Fruit fly (Drosophila melanogaster) whole organism, wandering third instar larva: ENCODE measurements around the gene CG31068.
A peak's percentile ranks its signal among the peaks of the same experiment; 100 is the strongest.

Experiments used
- Abd-B ChIP-seq: fragments of >200 bp; optimal IDR thresholded peaks from 2 replicates; lab custom pipeline; 2017; ENCODE audit warnings: missing biosample characterization, missing genetic modification characterization
- CG32264 ChIP-seq: fragments of 200-800 bp; sonication (Bioruptor generic); optimal IDR thresholded peaks from 2 replicates; lab custom pipeline; 2016; ENCODE audit warnings: missing biosample characterization, missing genetic modification characterization
- CG9705 ChIP-seq: fragments of 200-800 bp; sonication (Bioruptor generic); optimal IDR thresholded peaks from 2 replicates; lab custom pipeline; 2018; ENCODE audit warnings: missing biosample characterization, mild to moderate bottlenecking, missing genetic modification characterization
- CrebA ChIP-seq: fragments of 200-800 bp; sonication (Bioruptor generic); optimal IDR thresholded peaks from 2 replicates; lab custom pipeline; 2016; ENCODE audit warnings: missing biosample characterization, mild to moderate bottlenecking, missing genetic modification characterization, borderline replicate concordance
- Dfd ChIP-seq: fragments of >200 bp; optimal IDR thresholded peaks from 2 replicates; lab custom pipeline; 2017; ENCODE audit warnings: missing biosample characterization, missing genetic modification characterization
- Dif ChIP-seq: fragments of 200-275, 200-300 bp; sonication (Bioruptor generic); optimal IDR thresholded peaks from 2 replicates; lab custom pipeline; 2018; ENCODE audit warnings: missing biosample characterization, missing genetic modification characterization; ENCODE audit not compliant: partially characterized antibody
- GATAd ChIP-seq: sonication (Bioruptor generic); optimal IDR thresholded peaks from 2 replicates; lab custom pipeline; 2016; ENCODE audit warnings: missing biosample characterization, missing genetic modification characterization
- HLH106 ChIP-seq: fragments of 200-800 bp; optimal IDR thresholded peaks from 3 replicates; lab custom pipeline; 2019; ENCODE audit warnings: missing biosample characterization, mild to moderate bottlenecking, missing genetic modification characterization, moderate library complexity
- Hnf4 ChIP-seq: fragments of 200-800 bp; sonication (Bioruptor generic); optimal IDR thresholded peaks from 2 replicates; lab custom pipeline; 2016; ENCODE audit warnings: missing biosample characterization, mild to moderate bottlenecking, missing genetic modification characterization
- Hr78 ChIP-seq: fragments of >200 bp; optimal IDR thresholded peaks from 2 replicates; lab custom pipeline; 2017; ENCODE audit warnings: missing biosample characterization, missing genetic modification characterization
- Hr83 ChIP-seq: fragments of 200-300 bp; sonication (Bioruptor generic); optimal IDR thresholded peaks from 2 replicates; lab custom pipeline; 2016; ENCODE audit warnings: missing biosample characterization, mild to moderate bottlenecking, missing genetic modification characterization, moderate library complexity; ENCODE audit not compliant: poor library complexity, severe bottlenecking
- Jra ChIP-seq: sonication (Bioruptor generic); optimal IDR thresholded peaks from 2 replicates; lab custom pipeline; 2016; ENCODE audit warnings: missing biosample characterization, missing genetic modification characterization
- Mio ChIP-seq: sonication (Bioruptor generic); optimal IDR thresholded peaks from 2 replicates; lab custom pipeline; 2016; ENCODE audit warnings: missing biosample characterization, missing genetic modification characterization
- Myc ChIP-seq: fragments of >200 bp; optimal IDR thresholded peaks from 2 replicates; lab custom pipeline; 2017
- N ChIP-seq: fragments of >200 bp; optimal IDR thresholded peaks from 2 replicates; lab custom pipeline; 2018; ENCODE audit warnings: missing biosample characterization, missing external identifiers, missing genetic modification characterization
- OdsH ChIP-seq: fragments of 200-800 bp; sonication (Bioruptor generic); optimal IDR thresholded peaks from 2 replicates; lab custom pipeline; 2016; ENCODE audit warnings: missing biosample characterization, mild to moderate bottlenecking, missing genetic modification characterization
- Rel ChIP-seq, 2 experiments: fragments of 200-800 bp; sonication (Bioruptor generic) in 1 of 2; optimal IDR thresholded peaks; 2 replicates in 1 of 2; 3 replicates in 1 of 2; lab custom pipeline; 2016 to 2019; ENCODE audit warnings: mild to moderate bottlenecking in 2 of 2, missing biosample characterization in 2 of 2, missing genetic modification characterization in 2 of 2, moderate library complexity in 1 of 2
- Sp1 ChIP-seq: fragments of 200-800 bp; sonication (Bioruptor generic); optimal IDR thresholded peaks from 3 replicates; lab custom pipeline; 2019; ENCODE audit warnings: missing biosample characterization, mild to moderate bottlenecking, missing genetic modification characterization, moderate library complexity
- br ChIP-seq: fragments of 200-800 bp; sonication (Bioruptor generic); optimal IDR thresholded peaks from 2 replicates; lab custom pipeline; 2016; ENCODE audit warnings: missing biosample characterization, missing genetic modification characterization
- brk ChIP-seq: fragments of 200-800 bp; sonication (Bioruptor generic); optimal IDR thresholded peaks from 2 replicates; lab custom pipeline; 2016; ENCODE audit warnings: missing biosample characterization, mild to moderate bottlenecking, missing genetic modification characterization
- dl ChIP-seq, 2 experiments: fragments of 175-275, 200-275 bp in 1 of 2; fragments of 200-275 bp in 1 of 2; sonication (Bioruptor generic); optimal IDR thresholded peaks; lab custom pipeline; 2018; ENCODE audit warnings: mild to moderate bottlenecking in 2 of 2, missing biosample characterization in 2 of 2, missing genetic modification characterization in 2 of 2, moderate library complexity in 2 of 2; ENCODE audit not compliant: partially characterized antibody in 2 of 2, insufficient read depth in 1 of 2
- dmrt93B ChIP-seq: fragments of 200-800 bp; sonication (Bioruptor generic); optimal IDR thresholded peaks from 2 replicates; lab custom pipeline; 2018; ENCODE audit warnings: missing biosample characterization, mild to moderate bottlenecking, missing genetic modification characterization
- dsf ChIP-seq: sonication (Bioruptor generic); optimal IDR thresholded peaks from 2 replicates; lab custom pipeline; 2016; ENCODE audit warnings: missing biosample characterization, missing genetic modification characterization, borderline replicate concordance
- ey ChIP-seq: fragments of 200-800 bp; sonication (Bioruptor generic); optimal IDR thresholded peaks from 2 replicates; lab custom pipeline; 2016; ENCODE audit warnings: missing biosample characterization, missing genetic modification characterization
- foxo ChIP-seq, 2 experiments: fragments of 200-800 bp; sonication (Bioruptor generic); optimal IDR thresholded peaks; 2 replicates in 1 of 2; 3 replicates in 1 of 2; lab custom pipeline; 2016 to 2017; ENCODE audit warnings: missing biosample characterization in 2 of 2, missing genetic modification characterization in 2 of 2
- fru ChIP-seq: fragments of 200-800 bp; sonication (Bioruptor generic); optimal IDR thresholded peaks from 3 replicates; lab custom pipeline; 2016; ENCODE audit warnings: missing biosample characterization, mild to moderate bottlenecking, missing genetic modification characterization
- h ChIP-seq: fragments of 200-800 bp; sonication (Bioruptor generic); optimal IDR thresholded peaks from 3 replicates; lab custom pipeline; 2016; ENCODE audit warnings: missing biosample characterization, mild to moderate bottlenecking, missing genetic modification characterization
- jim ChIP-seq: fragments of 175-275, 200-325 bp; sonication (Bioruptor generic); optimal IDR thresholded peaks from 2 replicates; lab custom pipeline; 2016; ENCODE audit warnings: missing biosample characterization, mild to moderate bottlenecking, missing genetic modification characterization
- lola ChIP-seq: fragments of >200 bp; optimal IDR thresholded peaks from 2 replicates; lab custom pipeline; 2017; ENCODE audit warnings: missing biosample characterization, missing genetic modification characterization
- pan ChIP-seq: fragments of >200 bp; optimal IDR thresholded peaks from 2 replicates; lab custom pipeline; 2017
- psq ChIP-seq: fragments of 200-800 bp; sonication (Bioruptor generic); optimal IDR thresholded peaks from 3 replicates; lab custom pipeline; 2017; ENCODE audit warnings: missing biosample characterization, mild to moderate bottlenecking, missing genetic modification characterization, moderate library complexity
- rgr ChIP-seq: fragments of 200-800 bp; sonication (Bioruptor generic); optimal IDR thresholded peaks from 3 replicates; lab custom pipeline; 2016; ENCODE audit warnings: missing biosample characterization, mild to moderate bottlenecking, missing genetic modification characterization
- sage ChIP-seq: fragments of 200-800 bp; sonication (Bioruptor generic); optimal IDR thresholded peaks from 2 replicates; lab custom pipeline; 2016; ENCODE audit warnings: missing biosample characterization, mild to moderate bottlenecking, missing genetic modification characterization
- sv ChIP-seq: fragments of 200-800 bp; sonication (Bioruptor generic); optimal IDR thresholded peaks from 3 replicates; lab custom pipeline; 2016; ENCODE audit warnings: missing biosample characterization, missing genetic modification characterization
- tai ChIP-seq: sonication (Bioruptor generic); optimal IDR thresholded peaks from 2 replicates; lab custom pipeline; 2016; ENCODE audit warnings: missing biosample characterization, missing genetic modification characterization
- usp ChIP-seq: fragments of >200 bp; optimal IDR thresholded peaks from 2 replicates; lab custom pipeline; 2017; ENCODE audit warnings: missing biosample characterization, missing genetic modification characterization
- woc ChIP-seq: sonication (Bioruptor generic); optimal IDR thresholded peaks from 2 replicates; lab custom pipeline; 2016; ENCODE audit warnings: missing biosample characterization, mild to moderate bottlenecking, missing genetic modification characterization

Gene CG31068

DNA sequence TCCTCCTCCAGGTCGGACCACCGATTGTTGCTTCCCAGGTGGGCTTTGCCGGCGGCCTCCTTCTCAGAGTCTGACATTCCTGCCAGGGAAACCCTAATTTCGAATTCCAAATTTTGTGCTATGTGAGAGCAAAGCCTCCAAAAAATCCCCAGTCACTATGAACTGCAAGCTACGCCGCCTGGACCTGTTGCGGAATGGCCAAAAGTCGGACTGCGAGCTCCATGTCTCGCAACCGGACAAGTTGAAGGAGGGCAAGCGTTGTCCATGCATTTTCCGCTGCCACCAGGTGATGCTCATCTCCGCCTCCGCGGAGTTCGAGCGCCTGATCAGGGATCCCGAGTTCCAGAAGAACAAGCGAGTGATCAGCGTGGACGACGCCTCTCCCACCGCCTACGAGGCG is 31.8 kb downstream of the CG31068 start, which contains the start of the genes CG14262 and CG14260:
Gene CG14262 (minus strand): TSS at position 101 of the 400 bp plus-strand sequence.
Gene CG14260 (plus strand): TSS at position 128 of the 400 bp plus-strand sequence.
- TF ChIP-seq CG9705 (GFP tag; lab: Kevin White, UChicago) = no peak
- TF ChIP-seq Sp1 (GFP tag; lab: Kevin White, UChicago) = no peak
- no peak for TF ChIP-seq Dfd (GFP tag; lab: Kevin White, UChicago)
- TF ChIP-seq Rel (GFP tag; optimal IDR thresholded peaks at IDR 0.05; lab: Kevin White, UChicago) = no peak
- no peak for TF ChIP-seq Rel (tag; optimal IDR thresholded peaks at IDR 0.05; lab: Kevin White, UChicago)
- TF ChIP-seq OdsH (GFP tag; lab: Kevin White, UChicago) = no peak
- no peak for TF ChIP-seq rgr
- TF ChIP-seq HLH106 = no peak
- no peak for TF ChIP-seq brk (GFP tag; lab: Kevin White, UChicago)
- TF ChIP-seq Jra (GFP tag; lab: Kevin White, UChicago) = no peak
- TF ChIP-seq CG32264 = no peak

DNA sequence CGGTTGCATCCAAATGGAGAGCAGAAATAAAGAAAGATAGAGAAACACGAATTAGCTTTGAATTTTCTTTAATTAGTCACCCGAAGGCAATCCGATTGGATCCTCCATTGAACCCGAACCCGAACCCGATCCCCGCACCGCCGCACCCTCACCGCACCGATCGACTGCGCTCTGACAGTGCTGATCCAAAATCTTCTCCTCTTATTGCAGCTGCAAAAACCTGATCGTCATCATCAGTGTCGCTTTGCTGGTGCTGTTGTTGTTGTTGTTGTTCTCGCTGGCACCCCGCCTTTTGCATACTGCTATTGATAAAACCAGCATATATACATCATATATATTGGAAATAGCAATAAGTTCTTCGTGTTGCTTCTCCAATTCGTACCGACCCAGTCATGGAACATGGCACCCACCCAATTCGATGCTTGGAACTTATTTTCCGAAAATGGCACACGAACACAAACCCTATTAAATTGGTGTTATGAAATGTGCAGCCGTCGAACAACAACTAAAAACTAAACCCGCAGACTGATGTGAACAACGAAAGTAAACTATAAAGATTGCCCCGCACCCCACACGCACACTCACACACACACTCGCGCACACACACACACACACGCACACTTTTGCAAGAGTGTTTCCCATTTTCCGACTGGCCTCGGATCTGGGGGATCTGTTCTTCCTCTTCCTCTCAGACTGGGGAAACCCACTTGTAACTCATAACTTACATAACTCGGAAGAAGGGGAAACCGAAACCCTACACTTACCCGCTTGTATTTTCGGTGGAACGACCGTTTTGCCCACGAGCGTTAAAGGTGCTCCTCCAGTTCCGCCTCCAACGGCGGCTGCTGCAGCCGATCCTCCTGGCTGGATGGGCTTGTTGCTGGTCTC is 37.1 kb downstream of the CG31068 start:
- TF ChIP-seq GATAd (GFP tag; lab: Kevin White, UChicago) = no peak
- TF ChIP-seq Rel (GFP tag; optimal IDR thresholded peaks at IDR 0.05; lab: Kevin White, UChicago) = no peak
- TF ChIP-seq Rel (tag; optimal IDR thresholded peaks at IDR 0.05; lab: Kevin White, UChicago) = peak; percentile 78
- TF ChIP-seq sv (GFP tag; lab: Kevin White, UChicago) = no peak

DNA sequence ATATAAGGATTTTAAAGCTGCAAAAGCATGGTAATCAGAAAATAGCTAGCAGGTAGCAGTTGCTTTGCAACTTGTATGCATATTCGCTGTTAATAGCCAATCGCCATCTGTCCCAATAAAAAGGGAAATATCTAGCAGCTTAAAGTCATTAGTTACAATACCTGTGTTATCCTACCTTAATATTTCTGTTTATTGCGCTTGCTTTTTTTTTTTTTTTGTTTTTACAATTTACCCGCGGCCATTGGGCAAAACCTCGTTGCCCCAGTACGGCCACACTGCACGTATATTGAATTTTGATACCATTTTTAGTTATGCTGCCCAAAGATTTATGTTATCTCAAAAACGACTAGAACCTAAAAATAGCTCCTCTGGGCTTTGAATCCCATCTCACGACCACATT is 38.7 kb downstream of the CG31068 start:
- TF ChIP-seq ey = no peak
- TF ChIP-seq jim (GFP tag; lab: Kevin White, UChicago) = peak; percentile 56
- peak; percentile 2 for TF ChIP-seq Myc (lab: Kevin White, UChicago)
- no peak for TF ChIP-seq Sp1 (GFP tag; lab: Kevin White, UChicago)
- TF ChIP-seq woc (GFP tag; lab: Kevin White, UChicago) = no peak

DNA sequence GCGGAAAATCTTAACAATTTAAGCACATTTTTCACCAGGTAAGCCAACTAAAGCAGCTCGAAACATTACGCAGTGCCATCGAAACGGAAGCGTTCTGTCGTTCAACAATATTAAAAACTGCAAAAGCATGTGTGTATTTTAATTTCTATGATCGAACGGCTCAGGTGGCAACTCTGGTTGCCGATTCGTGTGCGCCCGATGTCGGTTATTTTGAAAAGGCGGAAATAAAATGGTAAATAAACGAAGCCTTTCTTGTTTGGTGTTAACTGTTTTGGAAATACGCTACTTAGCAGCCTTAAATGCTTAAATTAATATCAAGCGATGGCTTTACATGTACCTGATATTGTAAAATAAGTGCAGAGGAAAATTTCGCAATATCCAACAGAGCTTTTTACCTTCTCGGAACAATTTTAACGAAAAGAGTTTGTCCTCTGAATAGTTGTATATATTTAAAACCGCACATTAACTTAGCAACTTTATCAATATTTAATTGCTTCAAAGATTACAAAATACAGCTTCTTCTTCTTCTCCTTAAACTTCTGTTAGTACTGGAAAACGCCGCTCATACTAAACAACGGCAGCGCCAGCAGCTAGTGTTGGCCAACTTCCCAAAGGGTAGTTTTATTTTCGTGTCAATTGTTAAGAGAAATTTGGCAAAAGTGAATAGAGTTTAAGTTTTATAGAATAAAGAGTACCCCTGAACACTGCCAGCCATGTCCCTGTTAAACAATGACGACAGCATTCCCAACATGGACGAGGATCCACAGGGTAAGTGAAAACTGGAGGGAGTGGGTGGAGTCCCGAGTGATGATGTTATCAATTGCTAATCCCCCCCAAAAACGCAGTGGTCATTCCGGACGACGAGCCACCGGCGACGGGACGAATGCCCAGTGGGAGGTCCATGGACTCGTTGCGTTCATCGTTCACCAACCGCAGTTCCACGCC is 39.9 kb downstream of the CG31068 start, which contains the start of gene CG5934:
Gene CG5934 (plus strand): TSS at position 588 of the 945 bp plus-strand sequence.
- TF ChIP-seq pan = no peak
- TF ChIP-seq Mio (GFP tag; lab: Kevin White, UChicago) = no peak
- TF ChIP-seq sage (GFP tag; lab: Kevin White, UChicago) = no peak
- no peak for TF ChIP-seq dl (GFP tag; optimal IDR thresholded peaks at IDR 0.05; lab: Kevin White, UChicago; ENCODE audit: insufficient read depth in 1 of 2, partially characterized antibody in 2 of 2)
- no peak for TF ChIP-seq woc (GFP tag; lab: Kevin White, UChicago)
- TF ChIP-seq jim (GFP tag; lab: Kevin White, UChicago) = no peak
- TF ChIP-seq dsf = no peak
- no peak for TF ChIP-seq Dif (GFP tag; lab: Kevin White, UChicago)
- TF ChIP-seq h (GFP tag; lab: Kevin White, UChicago) = peak; percentile 68
- TF ChIP-seq psq (GFP tag; lab: Kevin White, UChicago) = peak; percentile 11
- TF ChIP-seq Myc (lab: Kevin White, UChicago) = peak; percentile 10
- TF ChIP-seq foxo (GFP tag; optimal IDR thresholded peaks at IDR 0.05; lab: Kevin White, UChicago) = peak; percentile 15 to 51
- TF ChIP-seq OdsH (GFP tag; lab: Kevin White, UChicago) = peak; percentile 29
- TF ChIP-seq GATAd (GFP tag; lab: Kevin White, UChicago) = no peak
- TF ChIP-seq fru (GFP tag; lab: Kevin White, UChicago) = no peak
- no peak for TF ChIP-seq Jra (GFP tag; lab: Kevin White, UChicago)
- peak; percentile 54 for TF ChIP-seq rgr
- peak; percentile 32 for TF ChIP-seq br
- TF ChIP-seq CG32264 = no peak
- no peak for TF ChIP-seq Dfd (GFP tag; lab: Kevin White, UChicago)
- TF ChIP-seq brk (GFP tag; lab: Kevin White, UChicago) = no peak
- TF ChIP-seq Hr83 (GFP tag; lab: Kevin White, UChicago) = peak; percentile 59
- TF ChIP-seq ey = peak; percentile 48
- TF ChIP-seq Hr78 = no peak
- TF ChIP-seq Sp1 (GFP tag; lab: Kevin White, UChicago) = peak; percentile 22
- TF ChIP-seq CrebA (GFP tag; lab: Kevin White, UChicago) = no peak
- TF ChIP-seq Abd-B (GFP tag; lab: Kevin White, UChicago) = no peak
- peak; percentile 16 for TF ChIP-seq dmrt93B (GFP tag; lab: Kevin White, UChicago)
- no peak for TF ChIP-seq Hnf4 (GFP tag; lab: Kevin White, UChicago)
- no peak for TF ChIP-seq lola (GFP tag; lab: Kevin White, UChicago)
- no peak for TF ChIP-seq usp (GFP tag; lab: Kevin White, UChicago)
- TF ChIP-seq HLH106 = no peak
- no peak for TF ChIP-seq N (GFP tag; lab: Kevin White, UChicago)
- no peak for TF ChIP-seq tai (GFP tag; lab: Kevin White, UChicago)
- TF ChIP-seq CG9705 (GFP tag; lab: Kevin White, UChicago) = no peak
